Worm (Caenorhabditis elegans): ENCODE data around the gene F53H4.6.

F53H4.6 gene

DNA sequence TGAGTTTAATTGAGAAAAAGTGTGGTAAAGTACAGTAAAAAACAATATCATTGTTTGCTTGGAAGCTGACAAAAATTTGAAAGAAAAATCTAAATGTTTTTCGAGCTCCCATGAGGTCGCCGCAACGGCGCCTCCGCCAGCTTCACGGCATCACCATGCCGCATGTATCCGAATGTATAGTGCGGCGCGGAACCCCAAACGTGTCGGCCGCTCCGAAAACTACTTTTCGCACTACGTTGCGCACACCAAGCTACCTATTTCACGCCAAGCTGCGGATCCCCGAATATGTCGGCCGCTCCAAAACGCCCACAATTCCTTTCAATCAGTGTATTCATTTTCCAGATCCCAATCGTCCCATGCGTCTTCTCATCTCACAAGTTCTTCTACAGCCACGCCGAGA lies 9.4 kb downstream of the F53H4.6 start:
- TF ChIP-seq daf-12 (tag; optimal IDR thresholded peaks at IDR 0.05) = no peak
- no peak for TF ChIP-seq R02D3.7 (tag; optimal IDR thresholded peaks at IDR 0.05)
- TF ChIP-seq ztf-4 (tag; optimal IDR thresholded peaks at IDR 0.05) = no peak
- peak; percentile 36 for TF ChIP-seq snpc-4 (tag; optimal IDR thresholded peaks at IDR 0.05)

DNA sequence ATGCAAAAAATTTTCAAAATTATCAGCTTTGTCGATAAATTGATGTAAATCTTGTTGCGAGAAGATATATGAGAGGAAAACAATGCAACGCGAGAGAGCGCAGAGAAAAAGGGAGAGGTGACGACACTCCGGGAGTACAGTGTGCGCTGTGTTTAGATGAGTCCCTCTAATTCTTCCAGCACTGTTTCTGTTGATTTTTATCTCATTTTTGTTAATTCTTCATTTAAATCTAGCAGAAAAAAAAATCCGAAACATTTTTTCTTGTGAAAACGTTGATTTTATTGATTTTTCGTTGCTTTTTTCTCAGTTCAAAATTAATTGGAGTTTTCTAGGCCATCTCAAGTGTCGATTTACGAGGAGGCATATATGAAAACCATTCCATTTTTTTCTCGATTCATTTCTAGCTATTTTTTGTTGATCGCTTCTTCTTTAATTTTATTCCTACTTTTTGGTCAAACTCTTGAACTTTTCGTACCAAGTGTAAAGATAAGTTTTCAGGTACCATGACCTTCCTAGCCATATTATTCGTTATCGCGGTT lies 10.9 kb downstream of the F53H4.6 start, which contains the start of gene acl-1:
Gene acl-1, plus strand, starts transcription at position 489 of the 539 bp plus-strand sequence.
- no peak for TF ChIP-seq sea-2 (GFP tag; optimal IDR thresholded peaks at IDR 0.05)
- no peak for TF ChIP-seq daf-12 (tag; optimal IDR thresholded peaks at IDR 0.05)
- TF ChIP-seq egl-27 (tag; optimal IDR thresholded peaks at IDR 0.05) = no peak
- TF ChIP-seq lsy-12 (tag; optimal IDR thresholded peaks at IDR 0.05) = peak; percentile 96
- no peak for TF ChIP-seq nhr-237 (tag; optimal IDR thresholded peaks at IDR 0.05)
- TF ChIP-seq nhr-25 (tag; optimal IDR thresholded peaks at IDR 0.05) = peak; percentile 22
- TF ChIP-seq nhr-11 (tag; optimal IDR thresholded peaks at IDR 0.05) = no peak
- TF ChIP-seq R02D3.7 (tag; optimal IDR thresholded peaks at IDR 0.05) = peak; percentile 97
- TF ChIP-seq ceh-82 (tag; optimal IDR thresholded peaks at IDR 0.05) = no peak
- no peak for TF ChIP-seq ztf-11 (tag; optimal IDR thresholded peaks at IDR 0.05)
- TF ChIP-seq ceh-9 (tag; optimal IDR thresholded peaks at IDR 0.05) = no peak
- TF ChIP-seq nhr-12 (tag; optimal IDR thresholded peaks at IDR 0.05) = no peak
- peak; percentile 25 for TF ChIP-seq lin-39 (tag; optimal IDR thresholded peaks at IDR 0.05)
- no peak for TF ChIP-seq nhr-67 (tag; optimal IDR thresholded peaks at IDR 0.05)
- peak; percentile 34 for TF ChIP-seq elt-2 (tag; optimal IDR thresholded peaks at IDR 0.05)
- no peak for TF ChIP-seq pqm-1 (tag; optimal IDR thresholded peaks at IDR 0.05)
- TF ChIP-seq jun-1 (tag; optimal IDR thresholded peaks at IDR 0.05) = peak; percentile 4
- no peak for TF ChIP-seq ZK546.5 (tag; optimal IDR thresholded peaks at IDR 0.05)
- no peak for TF ChIP-seq mml-1 (tag; optimal IDR thresholded peaks at IDR 0.05)
- TF ChIP-seq pha-4 (tag; optimal IDR thresholded peaks at IDR 0.05) = peak; percentile 80
- peak; percentile 8 for TF ChIP-seq mdl-1 (tag; optimal IDR thresholded peaks at IDR 0.05)
- no peak for TF ChIP-seq eor-1 (tag; optimal IDR thresholded peaks at IDR 0.05)
- TF ChIP-seq ceh-16 (tag; optimal IDR thresholded peaks at IDR 0.05) = no peak
- no peak for TF ChIP-seq elt-3 (tag; optimal IDR thresholded peaks at IDR 0.05)
- no peak for TF ChIP-seq egl-5 (tag; optimal IDR thresholded peaks at IDR 0.05)
- no peak for TF ChIP-seq fkh-2 (tag; optimal IDR thresholded peaks at IDR 0.05)
- peak; percentile 93 for TF ChIP-seq nhr-43 (tag; optimal IDR thresholded peaks at IDR 0.05; ENCODE audit: poor library complexity, severe bottlenecking)
- TF ChIP-seq nfya-1 (tag; optimal IDR thresholded peaks at IDR 0.05; ENCODE audit: insufficient read depth) = peak; percentile 57
- no peak for TF ChIP-seq elt-1 (tag; optimal IDR thresholded peaks at IDR 0.05)
- peak; percentile 48 for TF ChIP-seq ceh-28 (tag; optimal IDR thresholded peaks at IDR 0.05)
- TF ChIP-seq aly-2 (tag; optimal IDR thresholded peaks at IDR 0.05) = no peak
- no peak for TF ChIP-seq unc-62 (GFP tag; optimal IDR thresholded peaks at IDR 0.05)
- TF ChIP-seq nhr-28 (tag; optimal IDR thresholded peaks at IDR 0.05) = no peak
- TF ChIP-seq snpc-4 (tag; optimal IDR thresholded peaks at IDR 0.05) = peak; percentile 62
- no peak for TF ChIP-seq ztf-4 (tag; optimal IDR thresholded peaks at IDR 0.05)
- TF ChIP-seq zag-1 (tag; optimal IDR thresholded peaks at IDR 0.05) = peak; percentile 2
- TF ChIP-seq tbx-2 (tag; optimal IDR thresholded peaks at IDR 0.05) = peak; percentile 43
- peak; percentile 9 for TF ChIP-seq fos-1 (tag; optimal IDR thresholded peaks at IDR 0.05)
- peak; percentile 82 for TF ChIP-seq lin-15B (tag; optimal IDR thresholded peaks at IDR 0.05)
- TF ChIP-seq unc-39 (tag; optimal IDR thresholded peaks at IDR 0.05) = no peak
- TF ChIP-seq ama-1 (optimal IDR thresholded peaks at IDR 0.05) = no peak
- no peak for TF ChIP-seq nhr-77 (tag; optimal IDR thresholded peaks at IDR 0.05)
- no peak for TF ChIP-seq skn-1 (tag; optimal IDR thresholded peaks at IDR 0.05)
- peak; percentile 79 for TF ChIP-seq fkh-10 (GFP tag; optimal IDR thresholded peaks at IDR 0.05)
- TF ChIP-seq nhr-23 (tag; optimal IDR thresholded peaks at IDR 0.05) = peak; percentile 47
- TF ChIP-seq nhr-76 (tag; optimal IDR thresholded peaks at IDR 0.05) = no peak
- TF ChIP-seq hmg-11 (tag; optimal IDR thresholded peaks at IDR 0.05) = peak; percentile 97

All from whole organism, L3 larva.